Worm (Caenorhabditis elegans): ENCODE data around the gene W09D6.5.
A peak's percentile ranks its signal among the peaks of the same experiment; 100 is the strongest.

DNA sequence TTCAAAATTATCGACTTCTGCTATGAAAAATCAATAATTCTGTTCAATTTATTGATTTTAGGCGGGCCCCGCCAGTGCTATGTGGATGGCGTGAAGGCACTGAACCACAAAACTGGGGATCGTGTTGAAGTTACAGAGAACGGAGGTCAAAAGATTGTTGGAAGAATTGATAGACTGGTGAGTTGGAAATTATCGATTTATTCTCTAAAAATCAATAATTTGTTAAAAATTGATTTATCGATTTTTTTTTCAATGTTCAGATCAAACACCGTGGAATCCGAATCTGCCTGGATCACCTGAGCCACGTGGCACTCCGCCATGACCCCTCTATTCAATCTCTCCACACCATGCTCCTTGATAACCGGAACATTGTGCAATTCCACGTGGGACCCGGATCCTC lies 18.1 kb upstream of the W09D6.5 start:
- TF ChIP-seq ets-4 (tag; optimal IDR thresholded peaks at IDR 0.05) (no peak), dmd-4 (tag; optimal IDR thresholded peaks at IDR 0.05; ENCODE audit: borderline replicate concordance) (no peak), ttx-3 (tag; optimal IDR thresholded peaks at IDR 0.05) (no peak), fkh-10 (GFP tag; optimal IDR thresholded peaks at IDR 0.05) (no peak), ceh-48 (tag; optimal IDR thresholded peaks at IDR 0.05) (peak; percentile 1), che-1 (tag; optimal IDR thresholded peaks at IDR 0.05) (no peak), dve-1 (tag; optimal IDR thresholded peaks at IDR 0.05) (no peak)
